Worm (Caenorhabditis elegans) whole organism, L4 larva: Measurements from ENCODE around the gene T10B10.9.

Experiments used
- F26F4.8 ChIP-seq: fragments of 200-800 bp; sonication (Bioruptor generic); conservative IDR thresholded peaks from 2 replicates; pipeline ENCODE4 v1.3.6; 2022; ENCODE audit warnings: missing genetic modification characterization, missing compliant biosample characterization
- F37D6.2 ChIP-seq: sonication (generic microtip); optimal IDR thresholded peaks from 2 replicates; lab custom pipeline; 2016; ENCODE audit warnings: mild to moderate bottlenecking, missing genetic modification characterization, missing compliant biosample characterization
- F44E2.7 ChIP-seq: fragments of 200-800 bp; sonication (Bioruptor generic); IDR thresholded peaks from 2 replicates; pipeline ENCODE4 v2.1.2; 2022; ENCODE audit warnings: missing genetic modification characterization, missing compliant biosample characterization
- Y5F2A.4 ChIP-seq: fragments of 200-800 bp; sonication (Bioruptor generic); optimal IDR thresholded peaks from 2 replicates; lab custom pipeline; 2018; ENCODE audit warnings: mild to moderate bottlenecking, missing genetic modification characterization, missing compliant biosample characterization
- ZK546.5 ChIP-seq, 2 experiments: sonication (generic microtip); optimal IDR thresholded peaks; 2 replicates each; lab custom pipeline; 2017; ENCODE audit warnings: missing biosample characterization in 2 of 2, missing genetic modification characterization in 2 of 2
- aha-1 ChIP-seq: fragments of 150-350 bp; peaks from one replicate; lab custom pipeline; 2014; ENCODE audit warnings: missing biosample characterization, missing genetic modification characterization
- attf-4 ChIP-seq: sonication (generic microtip); optimal IDR thresholded peaks from 3 replicates; lab custom pipeline; 2017; ENCODE audit warnings: missing biosample characterization, missing genetic modification characterization
- ceh-20 ChIP-seq: fragments of 200-800 bp; sonication (Bioruptor generic); IDR thresholded peaks from 2 replicates; pipeline ENCODE4 v1.3.6; 2022; ENCODE audit warnings: missing genetic modification reagents, missing genetic modification characterization, missing compliant biosample characterization
- ceh-44 ChIP-seq: fragments of 200-800 bp; sonication (Bioruptor generic); IDR thresholded peaks from 2 replicates; pipeline ENCODE4 v1.3.6; 2022; ENCODE audit warnings: missing genetic modification reagents, missing genetic modification characterization, missing compliant biosample characterization
- ceh-62 ChIP-seq: sonication (generic microtip); optimal IDR thresholded peaks from 2 replicates; lab custom pipeline; 2017; ENCODE audit warnings: missing biosample characterization, missing genetic modification characterization
- ceh-82 ChIP-seq: sonication (generic microtip); optimal IDR thresholded peaks from 2 replicates; lab custom pipeline; 2017; ENCODE audit warnings: missing biosample characterization, missing genetic modification characterization
- cey-2 ChIP-seq: sonication (generic microtip); optimal IDR thresholded peaks from 3 replicates; lab custom pipeline; 2017; ENCODE audit warnings: missing genetic modification characterization, mild to moderate bottlenecking, missing compliant biosample characterization, antibody characterized with exemption, borderline replicate concordance; ENCODE audit not compliant: insufficient read depth
- daf-12 ChIP-seq: fragments of 150-350 bp; optimal IDR thresholded peaks from 2 replicates; lab custom pipeline; 2014; ENCODE audit warnings: missing biosample characterization, missing genetic modification reagents, missing genetic modification characterization
- dmd-6 ChIP-seq: fragments of 200-800 bp; sonication (Bioruptor generic); IDR thresholded peaks from 2 replicates; pipeline ENCODE4 v1.3.6; 2022; ENCODE audit warnings: missing genetic modification reagents, missing genetic modification characterization, missing compliant biosample characterization
- dpl-1 ChIP-seq: fragments of 150-350 bp; optimal IDR thresholded peaks from 2 replicates; lab custom pipeline; 2014; ENCODE audit warnings: missing biosample characterization, missing genetic modification reagents, missing genetic modification characterization
- duxl-1 ChIP-seq: sonication (generic microtip); optimal IDR thresholded peaks from 2 replicates; lab custom pipeline; 2016; ENCODE audit warnings: mild to moderate bottlenecking, missing genetic modification characterization, moderate library complexity, missing compliant biosample characterization; ENCODE audit not compliant: poor library complexity
- hlh-11 ChIP-seq: fragments of 200-800 bp; sonication (Bioruptor generic); optimal IDR thresholded peaks from 2 replicates; lab custom pipeline; 2018; ENCODE audit warnings: mild to moderate bottlenecking, missing genetic modification characterization, missing compliant biosample characterization
- hlh-30 ChIP-seq: sonication (generic microtip); optimal IDR thresholded peaks from 2 replicates; lab custom pipeline; 2017; ENCODE audit warnings: antibody characterized with exemption, mild to moderate bottlenecking, missing genetic modification characterization, missing compliant biosample characterization; ENCODE audit not compliant: insufficient read depth
- lim-7 ChIP-seq: fragments of 200-800 bp; sonication (Bioruptor generic); IDR thresholded peaks from 2 replicates; pipeline ENCODE4 v1.3.6; 2022; ENCODE audit warnings: missing genetic modification characterization, missing compliant biosample characterization
- lsy-2 ChIP-seq, 2 experiments: fragments of 150-350 bp in 1 of 2; sonication (generic microtip) in 1 of 2; optimal IDR thresholded peaks; 2 replicates each; lab custom pipeline; 2014 to 2017; ENCODE audit warnings: missing biosample characterization in 2 of 2, missing genetic modification characterization in 2 of 2
- mdl-1 ChIP-seq, 2 experiments: fragments of 150-350 bp in 1 of 2; sonication (generic microtip) in 1 of 2; optimal IDR thresholded peaks; 2 replicates each; lab custom pipeline; 2014 to 2017; ENCODE audit warnings: missing biosample characterization in 2 of 2, missing genetic modification characterization in 2 of 2
- mdt-29 ChIP-seq: fragments of 200-800 bp; sonication (Bioruptor generic); IDR thresholded peaks from 2 replicates; pipeline ENCODE4 v1.3.6; 2022; ENCODE audit warnings: missing genetic modification reagents, missing genetic modification characterization, missing compliant biosample characterization
- mep-1 ChIP-seq: fragments of 150-350 bp; sonication (generic microtip); optimal IDR thresholded peaks from 3 replicates; lab custom pipeline; 2014; ENCODE audit warnings: missing biosample characterization, missing genetic modification characterization
- nhr-102 ChIP-seq: sonication (generic microtip); optimal IDR thresholded peaks from 2 replicates; lab custom pipeline; 2016; ENCODE audit warnings: mild to moderate bottlenecking, missing genetic modification characterization, moderate library complexity, missing compliant biosample characterization
- nhr-25 ChIP-seq: sonication (generic microtip); optimal IDR thresholded peaks from 2 replicates; lab custom pipeline; 2017; ENCODE audit warnings: missing genetic modification characterization, mild to moderate bottlenecking, missing compliant biosample characterization, antibody characterized with exemption, moderate library complexity, borderline replicate concordance; ENCODE audit not compliant: insufficient read depth
- nhr-28 ChIP-seq: fragments of 150-350 bp; optimal IDR thresholded peaks from 2 replicates; lab custom pipeline; 2014; ENCODE audit warnings: missing biosample characterization, missing genetic modification characterization
- nhr-77 ChIP-seq: fragments of 150-350 bp; optimal IDR thresholded peaks from 2 replicates; lab custom pipeline; 2014; ENCODE audit warnings: missing biosample characterization, missing genetic modification characterization
- pha-4 ChIP-seq, 2 experiments: fragments of 150-350 bp in 1 of 2; fragments of 200-800 bp in 1 of 2; sonication (Bioruptor generic) in 1 of 2; IDR thresholded peaks in 1 of 2; optimal IDR thresholded peaks in 1 of 2; 2 replicates each; pipeline versions ENCODE4 v1.3.6 to Lab custom; 2014 to 2022; ENCODE audit warnings: missing genetic modification characterization in 2 of 2, missing genetic modification reagents in 2 of 2, missing biosample characterization in 1 of 2, missing compliant biosample characterization in 1 of 2
- sdz-12 ChIP-seq: fragments of 200-800 bp; sonication (Bioruptor generic); optimal IDR thresholded peaks from 2 replicates; lab custom pipeline; 2018; ENCODE audit warnings: mild to moderate bottlenecking, missing genetic modification characterization, missing compliant biosample characterization
- set-16 ChIP-seq: fragments of 200-800 bp; sonication (Bioruptor generic); IDR thresholded peaks from 2 replicates; pipeline ENCODE4 v1.3.6; 2022; ENCODE audit warnings: missing genetic modification reagents, missing genetic modification characterization, missing compliant biosample characterization
- snpc-1.2 ChIP-seq: fragments of 200-800 bp; sonication (Bioruptor generic); IDR thresholded peaks from 2 replicates; pipeline ENCODE4 v1.3.6; 2022; ENCODE audit warnings: missing genetic modification reagents, missing genetic modification characterization, missing compliant biosample characterization
- unc-130 ChIP-seq: sonication (generic microtip); optimal IDR thresholded peaks from 2 replicates; lab custom pipeline; 2016; ENCODE audit warnings: missing genetic modification reagents, missing genetic modification characterization, missing compliant biosample characterization
- unc-62 ChIP-seq, 3 experiments: fragments of 150-350 bp in 1 of 3; sonication (generic microtip); optimal IDR thresholded peaks in 2 of 3; peaks in 1 of 3; 1 replicate in 1 of 3; 2 replicates in 2 of 3; lab custom pipeline; 2014 to 2017; ENCODE audit warnings: missing biosample characterization in 3 of 3, missing genetic modification characterization in 3 of 3, missing genetic modification reagents in 3 of 3, missing genotype in 1 of 3
- vab-7 ChIP-seq: fragments of 200-800 bp; sonication (Bioruptor generic); IDR thresholded peaks from 2 replicates; pipeline ENCODE4 v1.3.6; 2022; ENCODE audit warnings: missing genetic modification reagents, missing genetic modification characterization, missing compliant biosample characterization
- zip-11 ChIP-seq: fragments of 200-800 bp; sonication (Bioruptor generic); IDR thresholded peaks from 2 replicates; pipeline ENCODE4 v1.3.6; 2022; ENCODE audit warnings: missing genetic modification characterization, missing compliant biosample characterization

T10B10.9 gene

DNA sequence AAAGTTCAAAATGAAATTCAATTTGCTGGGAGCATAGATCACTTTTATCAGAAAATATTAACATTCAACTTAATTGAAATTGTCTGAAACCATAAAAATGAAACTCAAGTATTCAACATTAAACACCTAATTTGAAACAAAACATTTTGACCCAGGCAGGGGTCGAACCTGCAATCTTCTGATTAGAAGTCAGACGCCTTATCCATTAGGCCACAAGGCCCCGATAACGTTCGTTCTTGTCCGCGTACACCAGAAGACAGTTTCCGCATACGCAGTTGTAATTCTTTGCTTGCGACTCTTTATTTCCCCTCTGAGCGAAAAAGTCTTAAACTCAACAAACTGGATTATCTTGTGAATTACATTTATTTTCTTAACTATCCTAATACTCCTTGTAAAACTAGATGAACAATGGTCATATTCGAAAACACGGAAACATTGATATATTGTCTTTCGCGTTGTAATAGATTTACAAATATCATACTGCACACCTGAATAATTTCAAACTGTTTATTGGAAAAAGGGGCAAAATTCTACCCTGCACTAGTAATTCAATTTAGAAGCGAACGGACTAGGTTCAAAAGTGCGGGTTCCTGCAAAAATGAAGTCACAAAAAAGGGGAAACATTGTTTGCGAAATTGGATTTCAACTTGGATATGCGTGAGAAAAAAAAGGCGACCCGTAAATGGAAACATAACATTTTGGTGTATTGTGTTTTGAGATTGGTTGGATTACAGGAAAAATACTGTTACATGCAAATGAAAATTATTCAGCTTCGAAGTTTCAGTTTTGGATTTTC lies 17.6 kb upstream of the T10B10.9 start (continued):
- TF ChIP-seq Y5F2A.4 (no peak), ZK546.5 (tag; optimal IDR thresholded peaks at IDR 0.05; lab: Kevin White, UChicago) (no peak), ceh-20 (GFP tag; lab: Robert Waterston, UW) (no peak), attf-4 (tag; lab: Kevin White, UChicago) (no peak), unc-130 (no peak), zip-11 (GFP tag; lab: Robert Waterston, UW) (no peak), dmd-6 (peak; percentile 40)

- TF ChIP-seq cey-2 (tag; lab: Kevin White, UChicago) (no peak), F44E2.7 (GFP tag; lab: Robert Waterston, UW) (no peak), unc-62 (GFP tag; optimal IDR thresholded peaks at IDR 0.05 in 1 of 2; lab: Kevin White, UChicago) (peak in 1 of 2 experiments; percentile 42), unc-62 (tag; optimal IDR thresholded peaks at IDR 0.05; lab: Kevin White, UChicago) (no peak), lim-7 (GFP tag; lab: Robert Waterston, UW) (no peak), duxl-1 (tag; lab: Kevin White, UChicago) (no peak)
Measured at ce11 chrX:15147640-15148039, 16.6 kb upstream of the T10B10.9 start, which contains the start of gene unc-7. Gene unc-7, minus strand, starts transcription at chrX:15147740.

DNA sequence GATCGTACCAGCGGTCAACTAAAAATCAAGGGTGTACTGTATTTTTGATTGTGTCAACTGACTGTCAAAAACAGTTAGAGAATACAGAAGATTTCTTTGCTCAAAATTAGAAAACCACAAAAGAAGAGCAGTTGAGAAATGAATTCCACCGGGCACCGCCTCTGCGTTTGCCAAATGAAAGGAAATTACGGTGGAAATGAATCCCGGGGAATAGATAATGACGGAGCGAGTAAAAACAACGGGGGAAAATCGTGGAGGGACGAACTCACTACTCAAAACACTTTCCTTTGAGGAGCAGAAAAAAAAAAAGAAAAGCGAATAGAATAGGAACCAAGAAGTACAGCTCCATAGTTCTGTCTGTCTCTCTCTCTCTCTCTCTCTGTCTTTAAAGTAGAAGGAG lies 15.8 kb upstream of the T10B10.9 start:
- TF ChIP-seq aha-1 (tag; lab: Kevin White, UChicago) (peak; percentile 90), set-16 (GFP tag; lab: Robert Waterston, UW) (no peak), lsy-2 (tag; optimal IDR thresholded peaks at IDR 0.05; lab: Kevin White, UChicago) (no peak), sdz-12 (no peak)

DNA sequence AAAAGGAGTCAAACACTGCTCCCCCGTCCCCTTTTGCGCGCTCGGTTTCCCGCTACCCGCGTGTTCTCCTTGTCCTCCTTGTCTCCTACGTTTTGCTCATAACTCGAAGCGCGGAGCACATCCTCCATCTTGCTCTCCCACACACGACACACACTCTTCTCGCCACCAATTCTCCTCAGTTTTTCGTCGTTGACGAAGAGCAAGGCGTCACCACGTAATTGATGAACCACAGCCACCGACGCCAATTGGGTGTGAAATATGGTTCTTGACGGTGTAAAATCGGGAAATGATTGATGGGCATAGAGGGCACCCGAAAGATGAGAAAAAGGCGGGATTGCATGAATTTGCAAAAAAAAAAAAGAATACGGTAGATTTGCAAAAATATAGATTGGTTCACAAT lies 15.4 kb upstream of the T10B10.9 start:
- TF ChIP-seq aha-1 (tag; lab: Kevin White, UChicago) (peak; percentile 53), unc-130 (no peak), set-16 (GFP tag; lab: Robert Waterston, UW) (peak; percentile 39), ceh-44 (GFP tag; lab: Robert Waterston, UW) (no peak), unc-62 (GFP tag; optimal IDR thresholded peaks at IDR 0.05 in 1 of 2; lab: Kevin White, UChicago) (peak in 1 of 2 experiments; percentile 97), unc-62 (tag; optimal IDR thresholded peaks at IDR 0.05; lab: Kevin White, UChicago) (no peak), nhr-25 (tag; lab: Kevin White, UChicago) (no peak), ceh-62 (no peak), nhr-102 (tag; lab: Kevin White, UChicago) (no peak), mep-1 (no peak), mdt-29 (GFP tag; lab: Robert Waterston, UW) (no peak)

DNA sequence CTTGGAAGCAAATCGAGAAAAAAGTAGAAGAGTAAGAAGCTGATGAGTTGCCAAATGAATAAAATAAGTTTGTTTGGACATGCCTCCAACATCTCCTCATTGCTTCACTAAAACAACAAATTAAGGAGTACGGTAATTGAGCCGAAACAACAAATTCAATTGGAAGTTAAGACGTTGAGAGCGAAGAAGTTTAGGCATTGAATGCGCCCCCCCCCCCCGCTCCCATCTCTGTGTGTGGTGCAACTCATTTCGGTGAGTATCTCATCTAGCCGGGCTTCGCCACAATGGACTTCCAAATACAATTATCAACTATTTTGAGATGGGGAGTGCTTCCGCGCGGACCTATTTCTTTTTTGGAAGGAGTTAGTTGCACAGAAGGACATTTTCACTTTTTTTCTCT lies 9.2 kb upstream of the T10B10.9 start:
- TF ChIP-seq aha-1 (tag; lab: Kevin White, UChicago): peak; percentile 68
- no peak for TF ChIP-seq hlh-11 (tag; lab: Kevin White, UChicago)

DNA sequence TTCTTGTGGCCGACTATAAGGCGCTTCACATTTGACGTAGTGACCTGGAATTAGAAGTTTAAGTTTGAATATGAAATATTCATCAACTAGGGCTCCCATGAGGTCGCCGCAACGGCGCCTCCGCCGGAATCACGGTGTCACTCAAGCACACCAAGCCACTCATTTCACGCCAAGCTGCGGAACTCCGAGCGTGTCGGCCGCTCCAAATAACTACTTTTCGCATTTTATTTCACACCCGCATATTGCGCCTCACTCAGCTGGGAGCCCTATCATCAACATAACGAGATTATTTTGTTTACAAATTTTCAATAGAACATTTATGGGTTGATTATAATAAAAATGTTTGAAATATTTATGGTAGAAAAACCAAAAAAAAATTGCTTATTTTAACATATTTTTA lies 6.4 kb upstream of the T10B10.9 start:
- TF ChIP-seq F37D6.2 (no peak), snpc-1.2 (peak; percentile 34; the same call in 1 of the 2 replicates)

DNA sequence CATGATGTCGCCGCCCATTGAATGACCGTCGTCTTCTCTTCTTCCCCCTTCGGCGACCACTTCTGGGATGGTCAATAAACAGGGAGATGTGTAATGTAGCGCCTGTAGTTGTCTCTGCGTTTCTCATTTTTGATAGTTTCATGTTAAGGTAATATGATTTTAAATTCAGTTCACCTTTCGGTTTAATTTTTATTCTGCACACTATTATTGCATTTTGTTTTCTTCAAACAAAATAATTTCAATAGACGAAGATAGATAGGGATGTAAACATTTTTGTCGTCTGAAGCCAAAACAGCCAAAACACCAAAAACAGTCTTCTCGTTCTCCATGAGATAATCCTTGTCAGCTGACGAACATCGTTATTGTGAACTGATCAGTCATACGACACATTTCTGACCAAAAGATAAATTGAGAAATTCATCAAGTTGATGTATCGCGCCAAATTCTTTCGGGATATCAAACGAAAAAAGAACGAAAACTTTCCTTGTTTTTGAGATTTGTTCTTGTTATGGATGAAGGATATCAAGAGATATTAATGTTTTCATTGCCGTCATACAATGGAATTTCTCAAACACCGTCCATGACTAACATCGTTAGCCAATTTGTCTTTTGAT lies 5.4 kb upstream of the T10B10.9 start, which contains the start of gene C11G10.1:
C11G10.1 (minus strand) TSS at position 51 of the 614 bp plus-strand sequence.
- TF ChIP-seq F26F4.8 (GFP tag; lab: Robert Waterston, UW) (no peak), pha-4 (GFP tag; IDR thresholded peaks at IDR 0.05; lab: Robert Waterston, UW) (no peak), pha-4 (tag; optimal IDR thresholded peaks at IDR 0.05; lab: Kevin White, UChicago) (no peak), ceh-82 (tag; lab: Kevin White, UChicago) (no peak), hlh-11 (tag; lab: Kevin White, UChicago) (peak; percentile 44), daf-12 (no peak), aha-1 (tag; lab: Kevin White, UChicago) (peak; percentile 29), mdl-1 (tag; optimal IDR thresholded peaks at IDR 0.05; lab: Kevin White, UChicago) (peak in 1 of 2 experiments; percentile 39), vab-7 (no peak), nhr-28 (tag; lab: Kevin White, UChicago) (peak; percentile 40), dpl-1 (GFP tag; lab: Kevin White, UChicago) (no peak), hlh-30 (peak; percentile 66), nhr-77 (tag; lab: Kevin White, UChicago) (no peak)
- TF ChIP-seq, all 104 proteins: peak for 5
